Fruit fly (Drosophila melanogaster) whole organism, pupa: ENCODE results near the gene ras.

Experiments
- CG10348 ChIP-seq: fragments of 200-800 bp; sonication (Bioruptor generic); IDR thresholded peaks from 2 replicates; pipeline ENCODE4 v1.3.6; 2022; ENCODE audit warnings: missing biosample characterization, missing genetic modification characterization
- CG12605 ChIP-seq: fragments of 200-800 bp; sonication (Bioruptor generic); IDR thresholded peaks from 2 replicates; pipeline ENCODE4 v1.3.6; 2022; ENCODE audit warnings: missing biosample characterization, missing genetic modification characterization
- CG13204 ChIP-seq: fragments of 200-800 bp; sonication (Bioruptor generic); optimal IDR thresholded peaks from 2 replicates; lab custom pipeline; 2018; ENCODE audit warnings: missing biosample characterization, mild to moderate bottlenecking, missing genetic modification characterization, moderate library complexity
- CG14655 ChIP-seq: fragments of 200-800 bp; sonication (Bioruptor generic); optimal IDR thresholded peaks from 3 replicates; lab custom pipeline; 2017; ENCODE audit warnings: mild to moderate bottlenecking, missing biosample characterization, missing genetic modification reagents, missing genetic modification characterization
- CG15710 ChIP-seq: fragments of 200-800 bp; sonication (Bioruptor generic); optimal IDR thresholded peaks from 2 replicates; lab custom pipeline; 2018; ENCODE audit warnings: missing biosample characterization, mild to moderate bottlenecking, missing genetic modification characterization, moderate library complexity
- CG17806 ChIP-seq: fragments of 200-800 bp; sonication (Bioruptor generic); optimal IDR thresholded peaks from 2 replicates; lab custom pipeline; 2018; ENCODE audit warnings: missing biosample characterization, mild to moderate bottlenecking, missing genetic modification characterization, moderate library complexity
- CG32121 ChIP-seq: fragments of 200-800 bp; sonication (Bioruptor generic); IDR thresholded peaks from 2 replicates; pipeline ENCODE4 v1.3.6; 2022; ENCODE audit warnings: missing biosample characterization, missing genetic modification characterization
- CG34367 ChIP-seq: fragments of 200-800 bp; sonication (Bioruptor generic); optimal IDR thresholded peaks from 2 replicates; lab custom pipeline; 2018; ENCODE audit warnings: missing biosample characterization, mild to moderate bottlenecking, missing genetic modification characterization
- CG4496 ChIP-seq: fragments of 200-800 bp; sonication (Bioruptor generic); IDR thresholded peaks from 3 replicates; pipeline ENCODE4 v1.3.6; 2022; ENCODE audit warnings: missing biosample characterization, missing genetic modification characterization
- CG8159 ChIP-seq: fragments of 200-800 bp; sonication (Bioruptor generic); optimal IDR thresholded peaks from 3 replicates; lab custom pipeline; 2018; ENCODE audit warnings: missing biosample characterization, mild to moderate bottlenecking, missing genetic modification characterization, moderate library complexity
- CG8301 ChIP-seq: fragments of 200-800 bp; sonication (Bioruptor generic); optimal IDR thresholded peaks from 2 replicates; lab custom pipeline; 2018; ENCODE audit warnings: missing biosample characterization, mild to moderate bottlenecking, missing genetic modification characterization
- CG9948 ChIP-seq: fragments of 200-800 bp; sonication (Bioruptor generic); optimal IDR thresholded peaks from 2 replicates; lab custom pipeline; 2018; ENCODE audit warnings: missing biosample characterization, mild to moderate bottlenecking, missing genetic modification characterization, moderate library complexity
- D1 ChIP-seq: fragments of 200-800 bp; sonication (Bioruptor generic); optimal IDR thresholded peaks from 2 replicates; lab custom pipeline; 2018; ENCODE audit warnings: missing biosample characterization, mild to moderate bottlenecking, missing genetic modification characterization, moderate library complexity
- EcR ChIP-seq: fragments of 200-800 bp; sonication (Bioruptor generic); optimal IDR thresholded peaks from 3 replicates; lab custom pipeline; 2019; ENCODE audit warnings: missing biosample characterization, missing genetic modification characterization, mild to moderate bottlenecking, moderate library complexity, missing genetic modification reagents
- Ets98B ChIP-seq: fragments of 200-800 bp; sonication (Bioruptor generic); IDR thresholded peaks from 2 replicates; pipeline ENCODE4 v1.3.6; 2022; ENCODE audit warnings: missing biosample characterization, missing genetic modification characterization
- Pif1A ChIP-seq: fragments of 200-800 bp; sonication (Bioruptor generic); optimal IDR thresholded peaks from 3 replicates; lab custom pipeline; 2016; ENCODE audit warnings: missing biosample characterization, missing genetic modification characterization
- Pif1B ChIP-seq: fragments of 200-800 bp; sonication (Bioruptor generic); optimal IDR thresholded peaks from 3 replicates; lab custom pipeline; 2016; ENCODE audit warnings: missing biosample characterization, missing genetic modification characterization
- Snoo ChIP-seq: fragments of 200-800 bp; sonication (Bioruptor generic); optimal IDR thresholded peaks from 3 replicates; lab custom pipeline; 2017; ENCODE audit warnings: missing biosample characterization, mild to moderate bottlenecking, missing genetic modification characterization, inconsistent platforms
- fd96Ca ChIP-seq: fragments of 200-800 bp; sonication (Bioruptor generic); IDR thresholded peaks from 3 replicates; pipeline ENCODE4 v1.3.6; 2022; ENCODE audit warnings: missing biosample characterization, missing genetic modification characterization
- gl ChIP-seq: fragments of 200-800 bp; sonication (Bioruptor generic); optimal IDR thresholded peaks from 2 replicates; lab custom pipeline; 2018; ENCODE audit warnings: missing biosample characterization, mild to moderate bottlenecking, missing genetic modification characterization
- rn ChIP-seq: fragments of 200-800 bp; sonication (Bioruptor generic); IDR thresholded peaks from 2 replicates; pipeline ENCODE4 v1.3.6; 2022; ENCODE audit warnings: missing biosample characterization, missing genetic modification characterization

ras gene

DNA sequence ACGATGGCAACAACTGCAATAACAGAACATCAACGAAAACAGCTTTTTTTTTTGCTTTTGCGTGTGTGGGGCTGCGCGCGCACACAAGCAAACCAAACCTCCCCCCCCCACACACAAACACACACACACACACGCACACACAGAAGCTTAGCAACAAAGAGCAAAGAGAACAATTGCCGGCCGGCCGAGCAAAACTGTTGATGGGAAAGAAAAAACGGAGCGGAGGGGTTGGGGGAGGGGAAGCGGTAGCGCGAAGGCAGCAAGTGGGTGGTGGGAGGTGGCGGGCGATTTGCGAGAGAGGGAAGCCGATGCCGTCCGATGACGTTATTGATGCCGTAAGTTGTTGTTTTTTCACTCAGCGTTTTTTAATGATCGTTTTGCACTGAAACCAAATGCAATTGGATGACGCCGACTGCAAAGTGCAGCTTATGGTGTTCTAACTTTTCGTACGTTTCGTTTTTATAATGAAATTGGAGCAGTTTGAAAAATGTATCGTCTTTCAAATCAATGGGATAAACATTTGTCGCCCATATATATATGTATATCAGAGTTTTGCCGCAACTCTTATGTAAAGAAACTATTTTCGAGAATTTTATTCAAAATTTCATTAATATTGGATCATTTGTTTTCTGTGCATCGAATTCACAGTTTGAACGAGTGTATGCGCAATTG, 8.5 kb upstream of the ras start:
- no peak for TF ChIP-seq Snoo
- TF ChIP-seq gl: peak; percentile 46
- peak; percentile 60; the same call in 2 of the 3 replicates for TF ChIP-seq fd96Ca (GFP tag; lab: Robert Waterston, UW)
- peak; percentile 69 for TF ChIP-seq CG14655 (GFP tag; lab: Kevin White, UChicago)
- peak; percentile 65; the same call in 1 of the 2 replicates for TF ChIP-seq CG32121 (GFP tag; lab: Robert Waterston, UW)
- peak; percentile 48; the same call in 1 of the 2 replicates for TF ChIP-seq Ets98B (GFP tag; lab: Robert Waterston, UW)
- TF ChIP-seq D1: no peak
- TF ChIP-seq CG15710 (tag; lab: Kevin White, UChicago): peak; percentile 3
- TF ChIP-seq EcR: peak; percentile 51
- peak; percentile 39 for TF ChIP-seq CG8301 (tag; lab: Kevin White, UChicago)
- TF ChIP-seq CG34367 (tag; lab: Kevin White, UChicago): peak; percentile 15
- no peak for TF ChIP-seq CG10348 (GFP tag; lab: Robert Waterston, UW)
- TF ChIP-seq rn (GFP tag; lab: Robert Waterston, UW): no peak
- no peak for TF ChIP-seq Pif1A (GFP tag; lab: Kevin White, UChicago)
- TF ChIP-seq CG12605 (GFP tag; lab: Robert Waterston, UW): no peak; the same call in none of the 2 replicates
- peak; percentile 62 for TF ChIP-seq CG4496 (GFP tag; lab: Robert Waterston, UW)
- peak; percentile 18 for TF ChIP-seq CG8159 (tag; lab: Kevin White, UChicago)
- no peak for TF ChIP-seq Pif1B (GFP tag; lab: Kevin White, UChicago)
- peak; percentile 79 for TF ChIP-seq CG13204 (GFP tag; lab: Kevin White, UChicago)

DNA sequence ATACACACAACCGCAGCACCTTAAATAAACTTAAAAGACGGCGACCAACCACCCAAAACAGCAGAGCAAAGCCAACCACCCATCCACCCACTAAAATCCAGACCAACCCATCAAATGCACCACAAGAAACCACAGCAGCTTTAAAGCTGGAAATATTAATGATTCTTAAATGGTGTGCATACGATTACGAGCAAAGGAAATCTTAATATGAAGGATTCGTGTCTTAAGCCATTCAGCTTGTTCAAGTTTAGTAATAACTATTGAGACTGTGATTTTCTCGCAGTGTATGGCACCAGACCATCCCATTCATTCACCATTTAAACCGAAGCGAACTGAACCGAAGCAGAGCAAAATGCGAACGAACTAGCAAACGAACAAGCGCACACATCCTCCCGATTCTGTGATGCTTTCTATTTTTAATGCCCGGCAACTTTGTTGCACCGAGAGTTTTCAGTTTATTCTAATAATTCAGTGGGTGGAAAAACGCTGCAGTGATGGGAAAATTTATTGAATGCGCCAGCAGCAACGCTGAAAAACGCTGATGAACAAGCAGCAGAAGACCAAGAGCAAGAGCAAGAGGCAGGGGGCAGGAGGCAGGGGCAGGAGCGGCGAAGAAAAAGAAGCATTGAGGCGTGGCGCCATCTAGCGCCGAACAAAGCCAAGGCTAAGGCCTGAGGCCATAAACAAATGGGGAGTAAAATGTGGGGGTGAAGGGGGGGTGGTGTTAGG, 6.7 kb upstream of the ras start:
- TF ChIP-seq Snoo: peak; percentile 37
- peak; percentile 71 for TF ChIP-seq CG17806 (tag; lab: Kevin White, UChicago)
- TF ChIP-seq Ets98B (GFP tag; lab: Robert Waterston, UW): peak; percentile 91
- peak; percentile 95 for TF ChIP-seq CG4496 (GFP tag; lab: Robert Waterston, UW)
- TF ChIP-seq CG13204 (GFP tag; lab: Kevin White, UChicago): no peak
- TF ChIP-seq gl: peak; percentile 36
- peak; percentile 83 for TF ChIP-seq Pif1A (GFP tag; lab: Kevin White, UChicago)
- TF ChIP-seq rn (GFP tag; lab: Robert Waterston, UW): peak; percentile 50; the same call in 1 of the 2 replicates
- TF ChIP-seq fd96Ca (GFP tag; lab: Robert Waterston, UW): peak; percentile 94
- peak; percentile 77 for TF ChIP-seq CG12605 (GFP tag; lab: Robert Waterston, UW)
- TF ChIP-seq D1: no peak
- TF ChIP-seq CG10348 (GFP tag; lab: Robert Waterston, UW): peak; percentile 64
- peak; percentile 63 for TF ChIP-seq CG8159 (tag; lab: Kevin White, UChicago)
- TF ChIP-seq CG8301 (tag; lab: Kevin White, UChicago): peak; percentile 91
- peak; percentile 59 for TF ChIP-seq Pif1B (GFP tag; lab: Kevin White, UChicago)
- peak; percentile 70 for TF ChIP-seq CG9948
- peak; percentile 68 for TF ChIP-seq CG15710 (tag; lab: Kevin White, UChicago)
- peak; percentile 92 for TF ChIP-seq CG32121 (GFP tag; lab: Robert Waterston, UW)
- peak; percentile 92 for TF ChIP-seq CG14655 (GFP tag; lab: Kevin White, UChicago)
- TF ChIP-seq EcR: no peak
- TF ChIP-seq CG34367 (tag; lab: Kevin White, UChicago): peak; percentile 69
- TF ChIP-seq, all 21 proteins: peak for 18

DNA sequence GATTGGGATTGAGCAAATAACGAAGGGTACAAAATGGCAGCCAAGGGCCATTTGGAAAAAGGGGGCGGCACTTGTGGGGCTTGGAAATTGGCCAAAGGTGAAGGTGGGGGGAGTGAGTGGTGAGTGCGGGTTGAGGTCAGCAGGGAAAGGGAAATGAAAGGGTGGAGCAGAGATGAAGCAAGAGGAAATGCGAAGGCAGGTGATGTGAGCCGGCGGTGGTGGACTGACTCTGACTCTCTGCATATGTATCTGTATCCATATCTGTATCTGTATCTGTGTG, 6.2 kb upstream of the ras start:
- TF ChIP-seq CG17806 (tag; lab: Kevin White, UChicago) (no peak), Pif1B (GFP tag; lab: Kevin White, UChicago) (no peak), CG8301 (tag; lab: Kevin White, UChicago) (no peak), gl (peak; percentile 10), CG15710 (tag; lab: Kevin White, UChicago) (no peak), Pif1A (GFP tag; lab: Kevin White, UChicago) (no peak)
- TF ChIP-seq, all 21 proteins: peak for 1

DNA sequence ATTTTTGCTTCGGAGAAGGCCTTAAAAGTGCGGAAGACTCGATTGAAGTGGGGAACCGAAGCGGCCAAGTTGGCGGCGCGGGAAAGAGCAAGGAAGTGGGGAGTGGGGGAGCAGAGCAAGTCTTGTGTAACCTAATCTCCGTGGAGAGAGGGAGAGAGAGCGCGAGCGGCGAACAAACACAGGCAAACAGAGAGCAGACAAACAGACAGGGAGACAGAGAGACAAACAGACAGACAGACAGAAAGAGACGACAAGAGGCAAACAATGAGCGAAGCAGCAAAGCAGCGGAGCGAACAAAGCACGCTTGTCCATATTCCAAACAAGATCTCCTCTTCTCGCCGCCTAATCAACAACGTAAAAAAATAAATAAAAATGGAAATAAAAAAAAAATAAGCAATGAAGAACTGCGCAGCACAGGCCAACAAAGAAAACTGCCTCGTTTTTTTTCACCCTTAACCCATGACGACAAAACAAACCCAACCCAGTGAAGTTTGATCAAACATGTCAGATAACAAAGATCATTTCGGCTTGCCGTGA, 5.4 kb upstream of the ras start:
- TF ChIP-seq fd96Ca (GFP tag; lab: Robert Waterston, UW) (peak; percentile 44; the same call in 1 of the 3 replicates), CG8159 (tag; lab: Kevin White, UChicago) (peak; percentile 34), Ets98B (GFP tag; lab: Robert Waterston, UW) (peak; percentile 30; the same call in 1 of the 2 replicates), CG13204 (GFP tag; lab: Kevin White, UChicago) (peak; percentile 72), CG9948 (peak; percentile 16), CG10348 (GFP tag; lab: Robert Waterston, UW) (no peak), EcR (peak; percentile 25), CG8301 (tag; lab: Kevin White, UChicago) (no peak), gl (peak; percentile 51), CG17806 (tag; lab: Kevin White, UChicago) (no peak), CG34367 (tag; lab: Kevin White, UChicago) (no peak), D1 (no peak), Pif1B (GFP tag; lab: Kevin White, UChicago) (no peak), CG12605 (GFP tag; lab: Robert Waterston, UW) (peak; percentile 60; the same call in 1 of the 2 replicates), CG32121 (GFP tag; lab: Robert Waterston, UW) (no peak), rn (GFP tag; lab: Robert Waterston, UW) (no peak), Pif1A (GFP tag; lab: Kevin White, UChicago) (peak; percentile 44), CG15710 (tag; lab: Kevin White, UChicago) (peak; percentile 35)
